Worm (Caenorhabditis elegans) whole organism, L4 larva: Measurements from ENCODE around the gene mksr-2.

Experiments used
- F44E2.7 ChIP-seq: fragments of 200-800 bp; sonication (Bioruptor generic); IDR thresholded peaks from 2 replicates; pipeline ENCODE4 v2.1.2; 2022; ENCODE audit warnings: missing genetic modification characterization, missing compliant biosample characterization
- T20F7.1 ChIP-seq: fragments of 200-800 bp; sonication (Bioruptor generic); optimal IDR thresholded peaks from 2 replicates; lab custom pipeline; 2018; ENCODE audit warnings: mild to moderate bottlenecking, missing genetic modification characterization, missing compliant biosample characterization
- Y48G9A.11 ChIP-seq: fragments of 200-800 bp; sonication (Bioruptor generic); IDR thresholded peaks from 2 replicates; pipeline ENCODE4 v1.3.6; 2022; ENCODE audit warnings: missing genetic modification reagents, missing genetic modification characterization, missing compliant biosample characterization
- Y75B8A.6 ChIP-seq: fragments of 200-800 bp; sonication (Bioruptor generic); IDR thresholded peaks from 2 replicates; pipeline ENCODE4 v1.3.6; 2022; ENCODE audit warnings: missing genetic modification reagents, missing genetic modification characterization, missing compliant biosample characterization
- ZK546.5 ChIP-seq, 2 experiments: sonication (generic microtip); optimal IDR thresholded peaks; 2 replicates each; lab custom pipeline; 2017; ENCODE audit warnings: missing biosample characterization in 2 of 2, missing genetic modification characterization in 2 of 2
- aha-1 ChIP-seq: fragments of 150-350 bp; peaks from one replicate; lab custom pipeline; 2014; ENCODE audit warnings: missing biosample characterization, missing genetic modification characterization
- aly-2 ChIP-seq: sonication (generic microtip); optimal IDR thresholded peaks from 2 replicates; lab custom pipeline; 2018; ENCODE audit warnings: missing biosample characterization, missing genetic modification characterization
- ceh-20 ChIP-seq: fragments of 200-800 bp; sonication (Bioruptor generic); IDR thresholded peaks from 2 replicates; pipeline ENCODE4 v1.3.6; 2022; ENCODE audit warnings: missing genetic modification reagents, missing genetic modification characterization, missing compliant biosample characterization
- ceh-32 ChIP-seq: sonication (generic microtip); optimal IDR thresholded peaks from 2 replicates; lab custom pipeline; 2016; ENCODE audit warnings: mild to moderate bottlenecking, missing genetic modification characterization, missing compliant biosample characterization; ENCODE audit not compliant: poor library complexity
- ceh-62 ChIP-seq: sonication (generic microtip); optimal IDR thresholded peaks from 2 replicates; lab custom pipeline; 2017; ENCODE audit warnings: missing biosample characterization, missing genetic modification characterization
- ces-1 ChIP-seq: fragments of 150-350 bp; sonication (generic microtip); optimal IDR thresholded peaks from 4 replicates; lab custom pipeline; 2014; ENCODE audit warnings: missing biosample characterization, missing genetic modification reagents, missing genetic modification characterization
- ctbp-1 ChIP-seq: fragments of 200-800 bp; sonication (Bioruptor generic); IDR thresholded peaks from 2 replicates; pipeline ENCODE4 v1.3.6; 2022; ENCODE audit warnings: missing genetic modification reagents, missing genetic modification characterization, missing compliant biosample characterization
- daf-16 ChIP-seq, 3 experiments: sonication (generic microtip); optimal IDR thresholded peaks; 2 replicates each; lab custom pipeline; 2016 to 2017; ENCODE audit warnings: missing genetic modification characterization in 3 of 3, missing genetic modification reagents in 3 of 3, mild to moderate bottlenecking in 2 of 3, missing compliant biosample characterization in 2 of 3, missing biosample characterization in 1 of 3, moderate library complexity in 1 of 3
- dmd-8 ChIP-seq: fragments of 200-800 bp; sonication (Bioruptor generic); IDR thresholded peaks from 2 replicates; pipeline ENCODE4 v1.3.6; 2022; ENCODE audit warnings: missing genetic modification characterization, missing compliant biosample characterization
- dmd-9 ChIP-seq: fragments of 200-800 bp; sonication (Bioruptor generic); IDR thresholded peaks from 2 replicates; pipeline ENCODE4 v1.3.6; 2022; ENCODE audit warnings: missing genetic modification reagents, missing genetic modification characterization, missing compliant biosample characterization
- dpl-1 ChIP-seq: fragments of 150-350 bp; optimal IDR thresholded peaks from 2 replicates; lab custom pipeline; 2014; ENCODE audit warnings: missing biosample characterization, missing genetic modification reagents, missing genetic modification characterization
- dve-1 ChIP-seq: sonication (generic microtip); optimal IDR thresholded peaks from 2 replicates; lab custom pipeline; 2017; ENCODE audit warnings: antibody characterized with exemption, mild to moderate bottlenecking, missing genetic modification characterization, missing compliant biosample characterization; ENCODE audit not compliant: insufficient read depth
- hlh-11 ChIP-seq: fragments of 200-800 bp; sonication (Bioruptor generic); optimal IDR thresholded peaks from 2 replicates; lab custom pipeline; 2018; ENCODE audit warnings: mild to moderate bottlenecking, missing genetic modification characterization, missing compliant biosample characterization
- lin-1 ChIP-seq: fragments of 200-800 bp; sonication (Bioruptor generic); IDR thresholded peaks from 2 replicates; pipeline ENCODE4 v1.3.6; 2022; ENCODE audit warnings: missing genetic modification reagents, missing genetic modification characterization, missing compliant biosample characterization
- lin-29 ChIP-seq: fragments of 200-800 bp; sonication (Bioruptor generic); IDR thresholded peaks from 2 replicates; pipeline ENCODE4 v1.3.6; 2022; ENCODE audit warnings: missing genetic modification reagents, missing genetic modification characterization, missing compliant biosample characterization
- lin-38 ChIP-seq: fragments of 200-800 bp; sonication (Bioruptor generic); IDR thresholded peaks from 2 replicates; pipeline ENCODE4 v1.3.6; 2022; ENCODE audit warnings: missing genetic modification reagents, missing genetic modification characterization, missing compliant biosample characterization
- lsy-2 ChIP-seq, 2 experiments: fragments of 150-350 bp in 1 of 2; sonication (generic microtip) in 1 of 2; optimal IDR thresholded peaks; 2 replicates each; lab custom pipeline; 2014 to 2017; ENCODE audit warnings: missing biosample characterization in 2 of 2, missing genetic modification characterization in 2 of 2
- madf-5 ChIP-seq, 2 experiments: fragments of 200-800 bp; sonication (Bioruptor generic); IDR thresholded peaks; 2 replicates each; pipeline ENCODE4 v1.3.6; 2022; ENCODE audit warnings: missing compliant biosample characterization in 2 of 2, missing genetic modification characterization in 2 of 2
- madf-9 ChIP-seq: fragments of 200-800 bp; sonication (Bioruptor generic); conservative IDR thresholded peaks from 2 replicates; pipeline ENCODE4 v1.3.6; 2022; ENCODE audit warnings: missing genetic modification reagents, missing genetic modification characterization, missing compliant biosample characterization
- mdt-29 ChIP-seq: fragments of 200-800 bp; sonication (Bioruptor generic); IDR thresholded peaks from 2 replicates; pipeline ENCODE4 v1.3.6; 2022; ENCODE audit warnings: missing genetic modification reagents, missing genetic modification characterization, missing compliant biosample characterization
- mes-2 ChIP-seq: sonication (generic microtip); optimal IDR thresholded peaks from 2 replicates; lab custom pipeline; 2016; ENCODE audit warnings: missing genotype, mild to moderate bottlenecking, missing genetic modification characterization, missing compliant biosample characterization; ENCODE audit not compliant: poor library complexity, severe bottlenecking
- nhr-237 ChIP-seq: sonication (generic microtip); optimal IDR thresholded peaks from 2 replicates; lab custom pipeline; 2017; ENCODE audit warnings: missing biosample characterization, missing genetic modification characterization
- nhr-42 ChIP-seq: fragments of 200-800 bp; sonication (Bioruptor generic); IDR thresholded peaks from 2 replicates; pipeline ENCODE4 v1.3.6; 2022; ENCODE audit warnings: missing genetic modification characterization, missing compliant biosample characterization
- nhr-48 ChIP-seq: sonication (generic microtip); optimal IDR thresholded peaks from 2 replicates; lab custom pipeline; 2016; ENCODE audit warnings: mild to moderate bottlenecking, missing genetic modification characterization, missing compliant biosample characterization
- php-3 ChIP-seq: fragments of 200-800 bp; sonication (Bioruptor generic); IDR thresholded peaks from 2 replicates; pipeline ENCODE4 v1.3.6; 2022; ENCODE audit warnings: missing genetic modification reagents, missing genetic modification characterization, missing compliant biosample characterization
- rbr-2 ChIP-seq: sonication (generic microtip); optimal IDR thresholded peaks from 2 replicates; lab custom pipeline; 2016; ENCODE audit warnings: missing genotype, missing genetic modification characterization, missing compliant biosample characterization
- saeg-2 ChIP-seq: fragments of 200-800 bp; sonication (Bioruptor generic); IDR thresholded peaks from 2 replicates; pipeline ENCODE4 v1.3.6; 2022; ENCODE audit warnings: missing genetic modification reagents, missing genetic modification characterization, missing compliant biosample characterization
- sdz-12 ChIP-seq: fragments of 200-800 bp; sonication (Bioruptor generic); optimal IDR thresholded peaks from 2 replicates; lab custom pipeline; 2018; ENCODE audit warnings: mild to moderate bottlenecking, missing genetic modification characterization, missing compliant biosample characterization
- spr-3 ChIP-seq: fragments of 200-800 bp; sonication (Bioruptor generic); optimal IDR thresholded peaks from 2 replicates; lab custom pipeline; 2018; ENCODE audit warnings: mild to moderate bottlenecking, missing genetic modification characterization, missing compliant biosample characterization
- tra-1 ChIP-seq: fragments of 200-800 bp; sonication (Bioruptor generic); IDR thresholded peaks from 2 replicates; pipeline ENCODE4 v1.3.6; 2022; ENCODE audit warnings: missing genetic modification reagents, missing genetic modification characterization, missing compliant biosample characterization
- unc-39 ChIP-seq: sonication (generic microtip); optimal IDR thresholded peaks from 2 replicates; lab custom pipeline; 2017; ENCODE audit warnings: missing biosample characterization, missing genetic modification characterization
- zfp-3 ChIP-seq: fragments of 200-800 bp; sonication (Bioruptor generic); conservative IDR thresholded peaks from 2 replicates; pipeline ENCODE4 v1.3.6; 2022; ENCODE audit warnings: missing genetic modification reagents, missing genetic modification characterization, missing compliant biosample characterization
- ztf-7 ChIP-seq: fragments of 150-350 bp; optimal IDR thresholded peaks from 2 replicates; lab custom pipeline; 2014; ENCODE audit warnings: missing biosample characterization, missing genetic modification characterization

Gene mksr-2

DNA sequence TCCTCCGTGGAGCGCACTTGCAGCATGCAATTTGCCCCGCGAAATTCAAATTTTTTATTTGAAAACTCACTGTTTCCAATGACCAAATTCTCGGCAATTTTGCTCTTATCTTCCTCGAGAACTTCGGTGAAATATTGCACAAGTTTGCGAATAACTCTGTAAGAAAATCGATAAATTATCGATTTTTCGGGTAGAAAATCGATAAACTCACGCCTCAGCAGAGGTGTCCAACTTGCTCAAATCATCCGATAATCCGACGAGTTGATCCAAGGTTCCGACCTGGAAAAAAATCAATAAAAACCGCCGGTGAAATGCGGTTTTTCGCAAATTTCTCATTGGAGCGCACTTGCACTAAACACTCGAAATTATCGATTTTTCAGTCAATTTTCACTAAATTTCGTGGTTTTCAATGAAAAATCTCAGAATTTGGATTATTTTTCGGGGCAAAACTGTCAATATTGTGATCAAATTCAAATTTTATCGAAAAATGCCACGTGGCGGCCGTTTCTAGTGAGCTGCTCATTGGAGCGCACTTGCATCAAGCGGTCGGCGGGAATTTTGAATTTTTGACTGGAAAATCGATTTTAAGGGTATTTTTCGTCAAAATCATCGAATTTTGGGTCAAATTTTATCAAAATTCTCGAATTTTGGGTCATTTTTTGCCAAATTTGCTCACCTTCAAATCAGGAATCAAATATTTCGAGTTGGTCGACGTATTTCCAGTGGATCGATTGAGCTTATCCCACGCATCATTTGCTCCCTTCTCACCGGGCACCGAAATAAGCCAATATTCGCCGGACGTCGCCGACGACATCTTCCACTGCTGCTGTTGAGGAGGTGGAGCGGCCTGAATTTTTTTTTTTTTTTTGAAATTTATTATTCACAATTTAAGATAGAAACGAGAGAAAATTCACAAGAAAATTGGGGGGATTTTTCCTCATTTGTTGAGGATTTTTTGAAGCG is 7.7 kb upstream of the mksr-2 start, which contains the start of gene vha-11 (continued):
- TF ChIP-seq lsy-2 (tag; optimal IDR thresholded peaks at IDR 0.05; lab: Kevin White, UChicago) (no peak), php-3 (GFP tag; lab: Robert Waterston, UW) (no peak), ctbp-1 (no peak), daf-16 (GFP tag; optimal IDR thresholded peaks at IDR 0.05; lab: Kevin White, UChicago) (no peak), daf-16 (tag; optimal IDR thresholded peaks at IDR 0.05; lab: Kevin White, UChicago) (peak; percentile 28), F44E2.7 (no peak), aly-2 (tag; lab: Kevin White, UChicago) (no peak), lin-1 (GFP tag; lab: Robert Waterston, UW) (no peak), mes-2 (peak; percentile 10), Y48G9A.11 (GFP tag; lab: Robert Waterston, UW) (peak; percentile 56), ztf-7 (tag; lab: Kevin White, UChicago) (no peak), nhr-42 (GFP tag; lab: Robert Waterston, UW) (no peak), aha-1 (peak; percentile 99), madf-9 (GFP tag; lab: Robert Waterston, UW) (0 out of 2 replicates have a peak, but pooled peaks have one; percentile 3), saeg-2 (no peak), lin-29 (GFP tag; lab: Robert Waterston, UW) (no peak), sdz-12 (peak; percentile 1), ceh-62 (no peak), dmd-8 (no peak), dmd-9 (GFP tag; lab: Robert Waterston, UW) (no peak), ceh-20 (GFP tag; lab: Robert Waterston, UW) (no peak), rbr-2 (tag; lab: Kevin White, UChicago) (no peak)

DNA sequence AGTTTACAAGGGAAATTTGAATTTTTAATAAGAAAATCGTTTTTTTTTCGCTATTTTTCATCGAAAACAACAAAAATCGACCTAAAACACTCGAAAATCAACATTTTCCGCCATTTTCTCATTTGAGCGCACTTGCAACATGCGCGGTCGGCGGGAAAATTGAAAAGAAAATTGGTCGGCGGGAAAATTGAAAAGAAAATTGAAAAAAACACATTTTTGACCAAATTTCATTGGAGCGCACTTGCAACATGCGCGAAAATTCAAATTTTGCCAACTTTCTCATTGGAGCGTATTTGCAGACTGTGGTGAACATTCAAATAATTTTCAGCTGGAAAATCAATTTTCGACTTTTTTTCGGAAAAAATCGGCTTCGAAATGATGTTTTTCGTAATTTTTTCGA is 5.2 kb upstream of the mksr-2 start:
- TF ChIP-seq lin-38 (peak; percentile 92), ZK546.5 (tag; optimal IDR thresholded peaks at IDR 0.05; lab: Kevin White, UChicago) (no peak)

DNA sequence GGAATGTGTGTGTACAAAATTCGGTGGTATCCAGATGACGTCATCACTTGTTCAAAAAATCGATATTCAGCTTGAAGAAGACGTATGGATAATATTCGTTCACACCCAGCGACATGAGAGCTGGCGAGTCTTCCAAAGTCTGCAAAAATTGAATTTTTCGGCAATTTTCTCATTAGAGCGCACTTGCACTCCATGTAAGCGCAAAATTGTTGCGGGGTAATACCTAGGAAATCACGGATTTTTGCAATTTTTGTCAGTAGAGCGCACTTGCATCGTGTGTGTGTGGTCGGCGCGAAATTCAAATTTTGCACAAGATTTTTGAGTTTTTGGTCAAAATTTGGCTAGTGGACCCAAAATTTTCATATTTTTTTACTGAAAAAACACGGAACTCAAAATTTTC is 1.9 kb upstream of the mksr-2 start:
- 0 out of 2 replicates have a peak, but pooled peaks have one; percentile 20 for TF ChIP-seq zfp-3
- peak; percentile 61 for TF ChIP-seq aha-1
- TF ChIP-seq dve-1 (tag; lab: Kevin White, UChicago), result no peak
- no peak for TF ChIP-seq hlh-11 (tag; lab: Kevin White, UChicago)
- no peak for TF ChIP-seq T20F7.1 (GFP tag; lab: Kevin White, UChicago)
- TF ChIP-seq tra-1 (GFP tag; lab: Robert Waterston, UW), result no peak
- peak; percentile 67 for TF ChIP-seq lin-38
- 0 out of 4 replicates have a peak, but pooled peaks of 1 of the 2 experiments have one; percentile 15 for TF ChIP-seq madf-5 (GFP tag; IDR thresholded peaks at IDR 0.05; lab: Robert Waterston, UW)
- TF ChIP-seq, all 104 proteins: peak for 4

DNA sequence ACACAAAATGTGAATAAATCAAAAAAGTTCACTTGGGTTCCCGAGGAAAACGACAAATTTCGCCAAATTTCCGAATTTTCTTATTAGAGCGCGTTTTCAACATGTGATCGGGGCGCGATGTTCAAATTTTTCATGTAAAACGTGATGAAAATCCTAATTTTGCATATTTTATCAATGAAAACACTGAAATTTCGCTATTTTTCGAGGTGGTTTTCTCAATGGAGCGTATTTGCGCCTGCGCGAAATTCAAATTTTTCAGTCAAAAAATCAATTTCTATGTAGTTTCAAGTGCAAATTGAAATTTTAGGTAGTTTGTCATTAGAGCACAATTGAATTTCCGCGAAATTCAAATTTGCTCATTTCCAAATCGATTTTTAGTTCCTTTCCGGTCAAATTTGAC is 1.0 kb upstream of the mksr-2 start:
- TF ChIP-seq lin-38 (peak; percentile 45; the same call in 1 of the 2 replicates), ceh-32 (tag; lab: Kevin White, UChicago) (no peak), Y75B8A.6 (GFP tag; lab: Robert Waterston, UW) (0 out of 2 replicates have a peak, but pooled peaks have one; percentile 5), ces-1 (GFP tag; lab: Kevin White, UChicago) (no peak), nhr-237 (tag; lab: Kevin White, UChicago) (no peak), spr-3 (GFP tag; lab: Kevin White, UChicago) (no peak), ZK546.5 (tag; optimal IDR thresholded peaks at IDR 0.05; lab: Kevin White, UChicago) (no peak), mdt-29 (GFP tag; lab: Robert Waterston, UW) (no peak), zfp-3 (0 out of 2 replicates have a peak, but pooled peaks have one; percentile 61), unc-39 (tag; lab: Kevin White, UChicago) (no peak), nhr-42 (GFP tag; lab: Robert Waterston, UW) (0 out of 2 replicates have a peak, but pooled peaks have one; percentile 47), dpl-1 (GFP tag; lab: Kevin White, UChicago) (no peak), nhr-48 (no peak)
